Worm (Caenorhabditis elegans) whole organism, mixed stage, embryonic: ENCODE measurements around the gene AH9.1.

Source experiments
- ham-2 ChIP-seq: fragments of 200-800 bp; sonication (Bioruptor generic); optimal IDR thresholded peaks from 2 replicates; lab custom pipeline; 2018; ENCODE audit warnings: mild to moderate bottlenecking, missing genetic modification characterization, missing compliant biosample characterization
- nhr-237 ChIP-seq: fragments of 150-350 bp; optimal IDR thresholded peaks from 2 replicates; lab custom pipeline; 2014; ENCODE audit warnings: missing biosample characterization, missing genetic modification characterization
- unc-120 ChIP-seq: sonication (generic microtip); optimal IDR thresholded peaks from 2 replicates; lab custom pipeline; 2017; ENCODE audit warnings: missing genetic modification characterization, missing compliant biosample characterization; ENCODE audit not compliant: poor library complexity, severe bottlenecking
- unc-39 ChIP-seq: fragments of 150-350 bp; optimal IDR thresholded peaks from 2 replicates; lab custom pipeline; 2014; ENCODE audit warnings: missing biosample characterization, missing genetic modification characterization
- unc-62 ChIP-seq: fragments of 150-350 bp; optimal IDR thresholded peaks from 2 replicates; lab custom pipeline; 2014; ENCODE audit warnings: missing biosample characterization, missing genetic modification reagents, missing genetic modification characterization
- ztf-11 ChIP-seq: fragments of 150-350 bp; optimal IDR thresholded peaks from 2 replicates; lab custom pipeline; 2014; ENCODE audit warnings: missing biosample characterization, missing genetic modification characterization

ce11 chrX:2266366-2266765, 19.6 kb upstream of the AH9.1 start:
- TF ChIP-seq ham-2 (no peak), nhr-237 (tag; lab: Kevin White, UChicago) (no peak), ztf-11 (no peak), unc-62 (GFP tag; lab: Kevin White, UChicago) (no peak), unc-39 (tag; lab: Kevin White, UChicago) (no peak), unc-120 (tag; lab: Kevin White, UChicago) (no peak)
